Worm (Caenorhabditis elegans): ENCODE measurements around the gene F28H7.8.

- TF ChIP-seq lin-13 (tag; optimal IDR thresholded peaks at IDR 0.05) = no peak
- no peak for TF ChIP-seq nhr-28 (tag; optimal IDR thresholded peaks at IDR 0.05)
- TF ChIP-seq lin-32 (GFP tag; optimal IDR thresholded peaks at IDR 0.05) = no peak
- TF ChIP-seq unc-62 (GFP tag; optimal IDR thresholded peaks at IDR 0.05) = no peak
Measured at ce11 chrV:10718037-10718436, 40.7 kb upstream of the F28H7.8 start.
